In genomic region chr2L:6068544-6069251, dm6 we compare ENCODE assay signal across 1 fruit fly cellular context.
TF ChIP-seq lines count a peak whose summit lies in the region.

Gene CG9150, minus strand, starts transcription at chr2L:6068594.
Gene Pfdn1, plus strand, starts transcription at chr2L:6069079.

TF ChIP-seq in whole organism, embryonic, 481 proteins besides CTCF, POLR2A, EP300 and RAD21 (continued from another document):
- no peak for TF ChIP-seq oc (tag; optimal IDR thresholded peaks at IDR 0.05; lab: Kevin White, UChicago)
- TF ChIP-seq zfh1 (GFP tag; IDR thresholded peaks at IDR 0.05; lab: Robert Waterston, UW), result no peak
- TF ChIP-seq gce (GFP tag; IDR thresholded peaks at IDR 0.05; lab: Robert Waterston, UW), result no peak
- TF ChIP-seq CG31365 (tag; optimal IDR thresholded peaks at IDR 0.05; lab: Kevin White, UChicago), result no peak
- TF ChIP-seq CG4617 (GFP tag; optimal IDR thresholded peaks at IDR 0.05; lab: Kevin White, UChicago; ENCODE audit: borderline replicate concordance), result peak; percentile 61
- TF ChIP-seq PHDP (tag; optimal IDR thresholded peaks at IDR 0.05; lab: Kevin White, UChicago), result no peak
- TF ChIP-seq amos (GFP tag; IDR thresholded peaks at IDR 0.05; lab: Robert Waterston, UW; ENCODE audit: partially characterized antibody), result peak; percentile 92
- peak; percentile 50 for TF ChIP-seq dm (GFP tag; optimal IDR thresholded peaks at IDR 0.05; lab: Kevin White, UChicago)
- TF ChIP-seq knrl (GFP tag; IDR thresholded peaks at IDR 0.05; lab: Robert Waterston, UW; ENCODE audit: partially characterized antibody), result peak; percentile 81
- TF ChIP-seq CG4360 (GFP tag; IDR thresholded peaks at IDR 0.05; lab: Robert Waterston, UW), result no peak
- no peak for TF ChIP-seq CG4424 (GFP tag; optimal IDR thresholded peaks at IDR 0.05; lab: Kevin White, UChicago)
- TF ChIP-seq gcm (GFP tag; optimal IDR thresholded peaks at IDR 0.05; lab: Kevin White, UChicago), result no peak
- no peak for TF ChIP-seq Hand (GFP tag; optimal IDR thresholded peaks at IDR 0.05; lab: Kevin White, UChicago)
- TF ChIP-seq tna (GFP tag; IDR thresholded peaks at IDR 0.05; lab: Robert Waterston, UW; ENCODE audit: partially characterized antibody), result peak; percentile 89
- TF ChIP-seq Neu2 (GFP tag; optimal IDR thresholded peaks at IDR 0.05; lab: Kevin White, UChicago; ENCODE audit: borderline replicate concordance), result no peak
- TF ChIP-seq ato (GFP tag; IDR thresholded peaks at IDR 0.05; lab: Robert Waterston, UW; ENCODE audit: partially characterized antibody), result peak; percentile 85
- TF ChIP-seq CkIIα-i1 (GFP tag; IDR thresholded peaks at IDR 0.05; lab: Robert Waterston, UW), result no peak
- peak; percentile 57 for TF ChIP-seq stwl (tag; optimal IDR thresholded peaks at IDR 0.05; lab: Kevin White, UChicago)
- TF ChIP-seq zfh2 (GFP tag; optimal IDR thresholded peaks at IDR 0.05; lab: Kevin White, UChicago), result no peak
- no peak for TF ChIP-seq Nf-YB (GFP tag; optimal IDR thresholded peaks at IDR 0.05; lab: Kevin White, UChicago)
- peak; percentile 83 for TF ChIP-seq CG32772 (GFP tag; IDR thresholded peaks at IDR 0.05; lab: Robert Waterston, UW)
- no peak for TF ChIP-seq TFAM (GFP tag; optimal IDR thresholded peaks at IDR 0.05; lab: Kevin White, UChicago)
- no peak for TF ChIP-seq dimm (GFP tag; IDR thresholded peaks at IDR 0.05; lab: Robert Waterston, UW)
- peak; percentile 17 for TF ChIP-seq gfzf (GFP tag; optimal IDR thresholded peaks at IDR 0.05; lab: Kevin White, UChicago)
- no peak for TF ChIP-seq CG6272 (GFP tag; IDR thresholded peaks at IDR 0.05; lab: Robert Waterston, UW)
- no peak; the same call in 2 of the 3 replicates for TF ChIP-seq B-H1 (GFP tag; IDR thresholded peaks at IDR 0.05; lab: Robert Waterston, UW)
- TF ChIP-seq fu2 (GFP tag; optimal IDR thresholded peaks at IDR 0.05; lab: Kevin White, UChicago), result no peak
- no peak for TF ChIP-seq CG11456 (GFP tag; IDR thresholded peaks at IDR 0.05; lab: Robert Waterston, UW)
- TF ChIP-seq CG16863 (GFP tag; optimal IDR thresholded peaks at IDR 0.05; lab: Kevin White, UChicago), result no peak
- no peak for TF ChIP-seq CG3847 (GFP tag; IDR thresholded peaks at IDR 0.05; lab: Robert Waterston, UW)
- no peak for TF ChIP-seq CG12071 (GFP tag; optimal IDR thresholded peaks at IDR 0.05; lab: Kevin White, UChicago)
- peak; percentile 77 for TF ChIP-seq MBD-R2 (GFP tag; IDR thresholded peaks at IDR 0.05; lab: Robert Waterston, UW)
- no peak for TF ChIP-seq ATbp (GFP tag; optimal IDR thresholded peaks at IDR 0.05; lab: Kevin White, UChicago)
- no peak for TF ChIP-seq bigmax (GFP tag; optimal IDR thresholded peaks at IDR 0.05; lab: Kevin White, UChicago)
- TF ChIP-seq E2f2 (GFP tag; IDR thresholded peaks at IDR 0.05; lab: Robert Waterston, UW), result peak; percentile 95
- TF ChIP-seq inv (GFP tag; IDR thresholded peaks at IDR 0.05; lab: Robert Waterston, UW; ENCODE audit: partially characterized antibody), result peak; percentile 80
- TF ChIP-seq Hr51 (GFP tag; optimal IDR thresholded peaks at IDR 0.05; lab: Kevin White, UChicago), result no peak
- no peak for TF ChIP-seq BtbVII (GFP tag; optimal IDR thresholded peaks at IDR 0.05; lab: Kevin White, UChicago)
- TF ChIP-seq bbx (GFP tag; IDR thresholded peaks at IDR 0.05; lab: Robert Waterston, UW; ENCODE audit: partially characterized antibody), result peak; percentile 91
- TF ChIP-seq CG32532 (GFP tag; IDR thresholded peaks at IDR 0.05; lab: Robert Waterston, UW), result no peak
- TF ChIP-seq HmgZ (tag; optimal IDR thresholded peaks at IDR 0.05; lab: Kevin White, UChicago), result peak; percentile 34
- TF ChIP-seq hbn (GFP tag; IDR thresholded peaks at IDR 0.05; lab: Robert Waterston, UW; ENCODE audit: partially characterized antibody), result peak; percentile 90
- peak; percentile 12 for TF ChIP-seq CG9797 (GFP tag; optimal IDR thresholded peaks at IDR 0.05; lab: Kevin White, UChicago)
- peak; percentile 30 for TF ChIP-seq Fer1 (GFP tag; optimal IDR thresholded peaks at IDR 0.05; lab: Kevin White, UChicago)
- no peak for TF ChIP-seq CG30403 (GFP tag; optimal IDR thresholded peaks at IDR 0.05; lab: Kevin White, UChicago)
- TF ChIP-seq HmgD (GFP tag; optimal IDR thresholded peaks at IDR 0.05; lab: Kevin White, UChicago), result no peak
- no peak for TF ChIP-seq CG9727 (GFP tag; optimal IDR thresholded peaks at IDR 0.05; lab: Kevin White, UChicago)
- peak; percentile 89 for TF ChIP-seq Opbp (GFP tag; IDR thresholded peaks at IDR 0.05; lab: Robert Waterston, UW; ENCODE audit: partially characterized antibody)
- no peak for TF ChIP-seq hth (optimal IDR thresholded peaks at IDR 0.05; lab: Kevin White, UChicago)
- no peak for TF ChIP-seq CG1529 (GFP tag; optimal IDR thresholded peaks at IDR 0.05; lab: Kevin White, UChicago)
- TF ChIP-seq NK7.1 (GFP tag; optimal IDR thresholded peaks at IDR 0.05; lab: Kevin White, UChicago), result no peak
- TF ChIP-seq Dref (GFP tag; IDR thresholded peaks at IDR 0.05; lab: Robert Waterston, UW), result peak; percentile 95
- peak; percentile 69; the same call in 1 of the 2 replicates for TF ChIP-seq CG42726 (GFP tag; IDR thresholded peaks at IDR 0.05; lab: Robert Waterston, UW; ENCODE audit: partially characterized antibody)
- no peak for TF ChIP-seq D (optimal IDR thresholded peaks at IDR 0.05; lab: Kevin White, UChicago)
- TF ChIP-seq D (GFP tag; optimal IDR thresholded peaks at IDR 0.05; lab: Kevin White, UChicago), result no peak
- TF ChIP-seq tio (GFP tag; optimal IDR thresholded peaks at IDR 0.05; lab: Kevin White, UChicago), result no peak
- TF ChIP-seq Ssrp (tag; optimal IDR thresholded peaks at IDR 0.05; lab: Kevin White, UChicago), result no peak
- no peak for TF ChIP-seq Hsf (GFP tag; optimal IDR thresholded peaks at IDR 0.05; lab: Kevin White, UChicago)
- TF ChIP-seq CG12155 (GFP tag; optimal IDR thresholded peaks at IDR 0.05; lab: Kevin White, UChicago), result no peak
- no peak for TF ChIP-seq lilli (GFP tag; optimal IDR thresholded peaks at IDR 0.05; lab: Kevin White, UChicago)
- TF ChIP-seq NfI (GFP tag; optimal IDR thresholded peaks at IDR 0.05; lab: Kevin White, UChicago), result no peak
- TF ChIP-seq Bgb (GFP tag; IDR thresholded peaks at IDR 0.05; lab: Robert Waterston, UW; ENCODE audit: partially characterized antibody), result peak; percentile 94
- peak; percentile 69 for TF ChIP-seq YL-1 (GFP tag; optimal IDR thresholded peaks at IDR 0.05; lab: Kevin White, UChicago)
- peak; percentile 62 for TF ChIP-seq MESR4 (GFP tag; optimal IDR thresholded peaks at IDR 0.05; lab: Kevin White, UChicago)
- no peak for TF ChIP-seq CG6765 (GFP tag; optimal IDR thresholded peaks at IDR 0.05; lab: Kevin White, UChicago)
- no peak for TF ChIP-seq CG2199 (GFP tag; IDR thresholded peaks at IDR 0.05; lab: Robert Waterston, UW)
- no peak for TF ChIP-seq Ets65A (GFP tag; lab: Kevin White, UChicago)
- no peak for TF ChIP-seq CG6683 (GFP tag; optimal IDR thresholded peaks at IDR 0.05; lab: Kevin White, UChicago)
- TF ChIP-seq CG17186 (GFP tag; optimal IDR thresholded peaks at IDR 0.05; lab: Kevin White, UChicago), result no peak
- no peak for TF ChIP-seq CG10565 (GFP tag; optimal IDR thresholded peaks at IDR 0.05; lab: Kevin White, UChicago)
- TF ChIP-seq Dp (GFP tag; optimal IDR thresholded peaks at IDR 0.05; lab: Kevin White, UChicago), result peak; percentile 92
- peak; percentile 10; the same call in 1 of the 2 replicates for TF ChIP-seq sob (GFP tag; IDR thresholded peaks at IDR 0.05; lab: Robert Waterston, UW)
- TF ChIP-seq pfk (GFP tag; optimal IDR thresholded peaks at IDR 0.05; lab: Kevin White, UChicago), result no peak
- no peak for TF ChIP-seq abd-A (tag; optimal IDR thresholded peaks at IDR 0.05; lab: Kevin White, UChicago)
- TF ChIP-seq dati (GFP tag; IDR thresholded peaks at IDR 0.05; lab: Robert Waterston, UW), result no peak
- no peak for TF ChIP-seq CG16815 (GFP tag; optimal IDR thresholded peaks at IDR 0.05; lab: Kevin White, UChicago)
- no peak for TF ChIP-seq nom (GFP tag; optimal IDR thresholded peaks at IDR 0.05; lab: Kevin White, UChicago)
- TF ChIP-seq prd (optimal IDR thresholded peaks at IDR 0.05; lab: Kevin White, UChicago), result no peak
- no peak for TF ChIP-seq prd (GFP tag; IDR thresholded peaks at IDR 0.05; lab: Robert Waterston, UW)
- no peak for TF ChIP-seq CG14441 (GFP tag; IDR thresholded peaks at IDR 0.05; lab: Robert Waterston, UW)
- no peak for TF ChIP-seq CG15269 (tag; optimal IDR thresholded peaks at IDR 0.05; lab: Kevin White, UChicago)
- no peak for TF ChIP-seq Max (GFP tag; optimal IDR thresholded peaks at IDR 0.05; lab: Kevin White, UChicago)
- no peak for TF ChIP-seq CG12104 (GFP tag; optimal IDR thresholded peaks at IDR 0.05; lab: Kevin White, UChicago)
- TF ChIP-seq CG14014 (GFP tag; IDR thresholded peaks at IDR 0.05; lab: Robert Waterston, UW), result no peak
- no peak for TF ChIP-seq CG8089 (GFP tag; optimal IDR thresholded peaks at IDR 0.05; lab: Kevin White, UChicago)
- TF ChIP-seq CG12659 (GFP tag; optimal IDR thresholded peaks at IDR 0.05; lab: Kevin White, UChicago), result peak; percentile 6
- TF ChIP-seq HLH54F (GFP tag; optimal IDR thresholded peaks at IDR 0.05; lab: Kevin White, UChicago), result no peak
- TF ChIP-seq shn (GFP tag; optimal IDR thresholded peaks at IDR 0.05; lab: Kevin White, UChicago), result no peak
- TF ChIP-seq Abd-B (GFP tag; optimal IDR thresholded peaks at IDR 0.05; lab: Kevin White, UChicago), result no peak
- TF ChIP-seq CG3407 (GFP tag; optimal IDR thresholded peaks at IDR 0.05; lab: Kevin White, UChicago), result no peak
- TF ChIP-seq CG8388 (GFP tag; optimal IDR thresholded peaks at IDR 0.05; lab: Kevin White, UChicago), result no peak
- TF ChIP-seq CG12769 (tag; optimal IDR thresholded peaks at IDR 0.05; lab: Kevin White, UChicago), result no peak
- peak; percentile 50 for TF ChIP-seq lbe (GFP tag; optimal IDR thresholded peaks at IDR 0.05; lab: Kevin White, UChicago)
- TF ChIP-seq Nf-YC (tag; optimal IDR thresholded peaks at IDR 0.05; lab: Kevin White, UChicago), result no peak
- no peak for TF ChIP-seq ash1 (GFP tag; optimal IDR thresholded peaks at IDR 0.05; lab: Kevin White, UChicago)
- TF ChIP-seq pzg (GFP tag; optimal IDR thresholded peaks at IDR 0.05; lab: Kevin White, UChicago), result peak; percentile 69
- TF ChIP-seq repo (GFP tag; optimal IDR thresholded peaks at IDR 0.05; lab: Kevin White, UChicago), result no peak
- no peak for TF ChIP-seq CG4328 (GFP tag; optimal IDR thresholded peaks at IDR 0.05; lab: Kevin White, UChicago)
- TF ChIP-seq tup (GFP tag; optimal IDR thresholded peaks at IDR 0.05; lab: Kevin White, UChicago), result no peak
- TF ChIP-seq CG13287 (GFP tag; IDR thresholded peaks at IDR 0.05; lab: Robert Waterston, UW; ENCODE audit: partially characterized antibody), result peak; percentile 93
- TF ChIP-seq Vsx1 (GFP tag; optimal IDR thresholded peaks at IDR 0.05; lab: Kevin White, UChicago), result no peak
- no peak for TF ChIP-seq H2.0 (GFP tag; IDR thresholded peaks at IDR 0.05; lab: Robert Waterston, UW)
- no peak for TF ChIP-seq usp (GFP tag; optimal IDR thresholded peaks at IDR 0.05; lab: Kevin White, UChicago)
- no peak for TF ChIP-seq odd (GFP tag; optimal IDR thresholded peaks at IDR 0.05; lab: Kevin White, UChicago)
- no peak for TF ChIP-seq CG10321 (GFP tag; IDR thresholded peaks at IDR 0.05; lab: Robert Waterston, UW)
- TF ChIP-seq row (GFP tag; IDR thresholded peaks at IDR 0.05; lab: Robert Waterston, UW), result peak; percentile 53; the same call in 2 of the 3 replicates
- TF ChIP-seq CG3726 (GFP tag; IDR thresholded peaks at IDR 0.05; lab: Robert Waterston, UW), result no peak
